Fruit fly (Drosophila melanogaster): ENCODE measurements around the gene Xrp1.

The Xrp1 gene

DNA sequence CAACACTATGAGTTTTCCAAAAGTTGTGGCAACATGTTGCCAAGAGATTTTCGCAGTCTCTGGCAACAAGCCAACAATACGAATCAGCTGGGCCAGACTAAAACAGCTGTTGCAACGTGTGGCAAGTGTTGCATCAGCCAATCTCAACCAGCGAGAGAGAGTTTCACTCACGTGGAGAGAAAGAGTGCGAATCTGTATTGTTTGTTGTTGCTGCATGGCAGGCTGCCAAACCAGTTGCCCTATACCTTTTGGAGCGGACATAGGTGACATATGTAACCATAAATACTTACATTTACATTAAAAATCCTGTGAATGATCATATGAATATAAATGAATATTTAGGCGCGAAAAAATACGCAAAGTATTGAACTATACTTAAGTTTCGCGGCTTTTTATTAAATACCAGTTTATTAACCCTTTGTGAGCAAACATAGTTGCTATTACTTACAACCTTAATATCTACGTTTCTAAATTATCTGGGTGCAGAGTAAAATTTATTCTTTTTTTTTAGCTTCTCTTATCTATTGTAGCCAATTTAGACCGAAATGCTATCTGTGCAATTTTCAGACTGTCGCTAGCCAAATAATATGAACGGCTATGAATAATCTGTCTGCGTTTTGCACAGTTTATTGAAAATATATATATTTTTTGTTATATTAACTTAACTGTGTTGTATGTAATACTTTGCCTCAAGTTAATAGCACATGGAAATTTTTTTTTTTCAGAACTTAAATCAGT, 743 bp upstream of the Xrp1 start (continued):
- TF ChIP-seq ro (GFP tag; IDR thresholded peaks at IDR 0.05) (no peak), CG13123 (GFP tag; optimal IDR thresholded peaks at IDR 0.05) (no peak)

DNA sequence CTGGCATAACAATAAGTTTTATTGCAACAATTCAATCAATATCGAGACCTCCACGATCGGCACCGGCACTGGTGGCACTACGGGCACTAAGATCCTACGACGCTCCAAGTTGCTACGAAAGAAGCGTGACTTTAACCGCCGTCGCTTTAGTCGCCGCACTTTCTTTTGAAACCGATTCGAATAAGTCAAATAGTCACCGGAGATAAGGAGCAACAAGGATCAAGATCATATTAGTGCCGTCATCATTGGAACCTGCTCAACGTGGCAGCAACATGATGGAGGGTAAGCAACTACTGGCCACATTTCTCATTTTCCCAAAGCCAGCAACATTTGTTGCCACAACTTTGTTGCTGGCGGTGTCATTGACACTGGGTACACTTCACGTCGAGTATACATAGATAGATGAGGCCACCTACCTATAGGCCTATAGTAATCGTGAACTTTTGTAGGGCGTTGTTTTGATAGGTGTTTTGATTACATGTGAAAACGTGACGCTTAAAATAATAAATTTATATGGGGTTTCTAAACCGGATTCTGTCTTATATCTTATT, 951 bp downstream of the Xrp1 start:
- TF ChIP-seq CG11504 (tag; optimal IDR thresholded peaks at IDR 0.05) = peak; percentile 99
- TF ChIP-seq CG2199 (GFP tag; IDR thresholded peaks at IDR 0.05) = peak; percentile 55; the same call in 1 of the 3 replicates
- no peak for TF ChIP-seq maf-S (GFP tag; optimal IDR thresholded peaks at IDR 0.05)
- peak; percentile 46 for TF ChIP-seq D19B (GFP tag; optimal IDR thresholded peaks at IDR 0.05)
- TF ChIP-seq bab2 (GFP tag; optimal IDR thresholded peaks at IDR 0.05) = no peak
- TF ChIP-seq Stat92E (GFP tag; optimal IDR thresholded peaks at IDR 0.05) = peak in 1 of 3 experiments; percentile 53
- TF ChIP-seq Ets65A (GFP tag) = peak; percentile 61
- 0 out of 2 replicates have a peak, but pooled peaks have one; percentile 20 for TF ChIP-seq sna (GFP tag; IDR thresholded peaks at IDR 0.05; ENCODE audit: partially characterized antibody)
- TF ChIP-seq Med (GFP tag) = peak; percentile 35

DNA sequence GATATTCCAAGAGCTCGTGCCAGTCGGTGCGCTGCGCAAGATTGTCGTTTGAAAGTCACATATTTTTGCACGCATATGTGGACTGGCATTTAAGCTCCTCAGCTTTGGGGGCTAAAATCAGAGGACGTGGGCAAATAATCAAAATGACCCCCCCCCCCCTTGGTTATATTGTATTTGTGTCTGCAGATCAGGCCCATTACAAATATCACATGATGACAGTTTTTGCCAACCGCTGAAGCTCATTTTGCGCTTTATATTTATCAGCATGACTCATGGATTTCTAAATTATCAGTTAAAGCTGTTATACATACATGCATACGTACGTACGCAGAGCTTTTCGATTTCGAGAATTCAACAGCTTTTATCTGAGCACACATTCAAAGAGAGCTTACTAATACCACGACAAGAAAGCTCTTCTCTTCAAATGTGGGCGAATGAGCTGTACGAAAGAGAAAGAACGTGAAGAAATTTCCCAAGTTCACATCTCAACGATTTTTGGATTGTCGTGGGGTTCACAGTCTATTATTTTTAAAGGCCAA, 2.0 kb downstream of the Xrp1 start:
- TF ChIP-seq CG2199 (GFP tag; IDR thresholded peaks at IDR 0.05) = peak; percentile 78; the same call in 1 of the 3 replicates
- no peak for TF ChIP-seq Doc2 (GFP tag; IDR thresholded peaks at IDR 0.05)
- peak; percentile 25 for TF ChIP-seq CG13624 (GFP tag; optimal IDR thresholded peaks at IDR 0.05)
- peak; percentile 32; the same call in 1 of the 2 replicates for TF ChIP-seq Xrp1 (GFP tag; IDR thresholded peaks at IDR 0.05)
- peak; percentile 38 for TF ChIP-seq CG3281 (GFP tag; optimal IDR thresholded peaks at IDR 0.05)
- TF ChIP-seq gsb-n (tag; optimal IDR thresholded peaks at IDR 0.05) = no peak
- TF ChIP-seq CG12769 (tag; optimal IDR thresholded peaks at IDR 0.05) = peak; percentile 71
- TF ChIP-seq CG34376 (GFP tag; optimal IDR thresholded peaks at IDR 0.05) = peak; percentile 93
- peak; percentile 58 for TF ChIP-seq gro (GFP tag; optimal IDR thresholded peaks at IDR 0.05)
- peak; percentile 32 for TF ChIP-seq CrebB (tag; optimal IDR thresholded peaks at IDR 0.05)
- peak; percentile 72 for TF ChIP-seq corto (GFP tag; optimal IDR thresholded peaks at IDR 0.05)
- no peak for TF ChIP-seq CG12071 (GFP tag; optimal IDR thresholded peaks at IDR 0.05)
- peak in 1 of 3 experiments; percentile 54 for TF ChIP-seq Stat92E (GFP tag; optimal IDR thresholded peaks at IDR 0.05)
- peak; percentile 40; the same call in 1 of the 2 replicates for TF ChIP-seq Atf6 (GFP tag; IDR thresholded peaks at IDR 0.05)
- TF ChIP-seq kay (GFP tag; optimal IDR thresholded peaks at IDR 0.05) = peak; percentile 88
- TF ChIP-seq chinmo (GFP tag; IDR thresholded peaks at IDR 0.05; ENCODE audit: partially characterized antibody) = peak; percentile 93; the same call in 3 of the 4 replicates
- TF ChIP-seq odd (GFP tag; optimal IDR thresholded peaks at IDR 0.05) = peak; percentile 14
- no peak for TF ChIP-seq CG12219 (GFP tag; optimal IDR thresholded peaks at IDR 0.05)
- TF ChIP-seq CG13287 (GFP tag; IDR thresholded peaks at IDR 0.05; ENCODE audit: partially characterized antibody) = peak; percentile 34; the same call in 1 of the 2 replicates
- TF ChIP-seq Deaf1 (tag; optimal IDR thresholded peaks at IDR 0.05) = peak; percentile 9
- TF ChIP-seq Fer1 (GFP tag; optimal IDR thresholded peaks at IDR 0.05) = peak; percentile 35
- peak; percentile 83 for TF ChIP-seq sd (tag; optimal IDR thresholded peaks at IDR 0.05)
- peak; percentile 78 for TF ChIP-seq CG11504 (tag; optimal IDR thresholded peaks at IDR 0.05)
- no peak for TF ChIP-seq CG8944 (GFP tag; optimal IDR thresholded peaks at IDR 0.05)
- TF ChIP-seq CG17568 (GFP tag; optimal IDR thresholded peaks at IDR 0.05) = peak; percentile 1
- peak; percentile 77 for TF ChIP-seq lab (GFP tag; optimal IDR thresholded peaks at IDR 0.05)
- TF ChIP-seq lbe (GFP tag; optimal IDR thresholded peaks at IDR 0.05) = peak; percentile 73
- TF ChIP-seq gcm (GFP tag; optimal IDR thresholded peaks at IDR 0.05) = peak; percentile 22
- peak; percentile 88 for TF ChIP-seq rib (GFP tag; IDR thresholded peaks at IDR 0.05)
- peak; percentile 45 for TF ChIP-seq CG2678 (tag; optimal IDR thresholded peaks at IDR 0.05)
- TF ChIP-seq mirr (GFP tag; optimal IDR thresholded peaks at IDR 0.05) = peak; percentile 82
- no peak for TF ChIP-seq gsb (GFP tag; IDR thresholded peaks at IDR 0.05)
- TF ChIP-seq CG3163 (GFP tag; optimal IDR thresholded peaks at IDR 0.05) = peak; percentile 75
- TF ChIP-seq cwo (GFP tag; optimal IDR thresholded peaks at IDR 0.05) = peak; percentile 96
- peak; percentile 16 for TF ChIP-seq CG15514 (GFP tag; optimal IDR thresholded peaks at IDR 0.05)

All from whole organism, embryonic.